Fruit fly (Drosophila melanogaster) whole organism, embryonic: ENCODE results near the gene Nse4.
A peak's percentile ranks its signal among the peaks of the same experiment; 100 is the strongest.

Experiments
- Antp ChIP-seq: fragments of 200-800 bp; sonication (Bioruptor generic); optimal IDR thresholded peaks from 3 replicates; lab custom pipeline; 2016; ENCODE audit warnings: missing biosample characterization, missing genetic modification characterization
- Asciz ChIP-seq: fragments of 200-800 bp; sonication (Bioruptor generic); optimal IDR thresholded peaks from 2 replicates; lab custom pipeline; 2017; ENCODE audit warnings: missing biosample characterization, mild to moderate bottlenecking, missing genetic modification characterization, missing genetic modification reagents
- CG10274 ChIP-seq: fragments of 200-800 bp; sonication (Bioruptor generic); optimal IDR thresholded peaks from 3 replicates; lab custom pipeline; 2017; ENCODE audit warnings: missing biosample characterization, mild to moderate bottlenecking, missing genetic modification characterization
- CG11723 ChIP-seq: fragments of 200-800 bp; sonication (Bioruptor generic); optimal IDR thresholded peaks from 2 replicates; lab custom pipeline; 2017; ENCODE audit warnings: missing biosample characterization, mild to moderate bottlenecking, missing genetic modification characterization
- CG12071 ChIP-seq: fragments of 200-800 bp; sonication (Bioruptor generic); optimal IDR thresholded peaks from 3 replicates; lab custom pipeline; 2018; ENCODE audit warnings: missing biosample characterization, mild to moderate bottlenecking, missing genetic modification characterization
- CG12391 ChIP-seq: fragments of 200-800 bp; sonication (Bioruptor generic); optimal IDR thresholded peaks from 3 replicates; lab custom pipeline; 2018; ENCODE audit warnings: missing biosample characterization, mild to moderate bottlenecking, missing genetic modification characterization, moderate library complexity
- CG14050 ChIP-seq: fragments of 200-800 bp; sonication (Bioruptor generic); IDR thresholded peaks from 3 replicates; pipeline ENCODE4 v1.3.6; 2022; ENCODE audit warnings: missing biosample characterization, missing genetic modification characterization
- CG15073 ChIP-seq: fragments of 200-800 bp; sonication (Bioruptor generic); optimal IDR thresholded peaks from 2 replicates; lab custom pipeline; 2016; ENCODE audit warnings: missing biosample characterization, missing genetic modification characterization
- CG16863 ChIP-seq: fragments of 200-800 bp; sonication (Bioruptor generic); optimal IDR thresholded peaks from 3 replicates; lab custom pipeline; 2016; ENCODE audit warnings: missing biosample characterization, missing genetic modification characterization
- CG17829 ChIP-seq: fragments of 200-800 bp; optimal IDR thresholded peaks from 2 replicates; lab custom pipeline; 2019; ENCODE audit warnings: missing biosample characterization, mild to moderate bottlenecking, missing genetic modification characterization, moderate library complexity
- CG17912 ChIP-seq: fragments of 200-800 bp; sonication (Bioruptor generic); optimal IDR thresholded peaks from 2 replicates; lab custom pipeline; 2018; ENCODE audit warnings: missing biosample characterization, mild to moderate bottlenecking, missing genetic modification characterization
- CG1832 ChIP-seq: fragments of 200-800 bp; sonication (Bioruptor generic); optimal IDR thresholded peaks from 2 replicates; lab custom pipeline; 2017; ENCODE audit warnings: missing biosample characterization, mild to moderate bottlenecking, missing genetic modification characterization, inconsistent platforms
- CG2678 ChIP-seq: fragments of 200-800 bp; sonication (Bioruptor generic); optimal IDR thresholded peaks from 3 replicates; lab custom pipeline; 2019; ENCODE audit warnings: missing biosample characterization, mild to moderate bottlenecking, missing genetic modification characterization, moderate library complexity
- CG2889 ChIP-seq: fragments of 200-800 bp; sonication (Bioruptor generic); IDR thresholded peaks from 3 replicates; pipeline ENCODE4 v1.3.6; 2022; ENCODE audit warnings: missing biosample characterization, missing genetic modification characterization
- CG33557 ChIP-seq: fragments of 200-800 bp; sonication (Bioruptor generic); optimal IDR thresholded peaks from 2 replicates; lab custom pipeline; 2019; ENCODE audit warnings: missing biosample characterization, mild to moderate bottlenecking, missing genetic modification characterization, moderate library complexity
- CG4820 ChIP-seq: fragments of 200-800 bp; sonication (Bioruptor generic); optimal IDR thresholded peaks from 3 replicates; lab custom pipeline; 2016; ENCODE audit warnings: missing biosample characterization, missing genetic modification characterization
- CG6175 ChIP-seq: fragments of 200-800 bp; sonication (Bioruptor generic); IDR thresholded peaks from 3 replicates; pipeline ENCODE4 v1.3.6; 2022; ENCODE audit warnings: missing biosample characterization, missing genetic modification characterization
- CG6689 ChIP-seq: fragments of 200-800 bp; sonication (Bioruptor generic); IDR thresholded peaks from 2 replicates; pipeline ENCODE4 v1.3.6; 2022; ENCODE audit warnings: missing biosample characterization, missing genetic modification characterization
- CG7372 ChIP-seq: fragments of 200-800 bp; sonication (Bioruptor generic); IDR thresholded peaks from 2 replicates; pipeline ENCODE4 v1.3.6; 2022; ENCODE audit warnings: missing biosample characterization, missing genetic modification characterization
- CG7963 ChIP-seq: fragments of 200-800 bp; sonication (Bioruptor generic); IDR thresholded peaks from 3 replicates; pipeline ENCODE4 v1.3.6; 2022; ENCODE audit warnings: missing biosample characterization, missing genetic modification characterization; ENCODE audit not compliant: partially characterized antibody
- CG7987 ChIP-seq: fragments of 200-800 bp; sonication (Bioruptor generic); optimal IDR thresholded peaks from 2 replicates; lab custom pipeline; 2018; ENCODE audit warnings: missing biosample characterization, mild to moderate bottlenecking, missing genetic modification characterization, moderate library complexity
- CG8290 ChIP-seq, 3 experiments: fragments of 200-800 bp; sonication (Bioruptor generic); optimal IDR thresholded peaks; 2 replicates each; lab custom pipeline; 2016 to 2019; ENCODE audit warnings: missing biosample characterization in 3 of 3, missing genetic modification characterization in 3 of 3, mild to moderate bottlenecking in 2 of 3, moderate library complexity in 1 of 3
- Dek ChIP-seq: fragments of 200-800 bp; sonication (Bioruptor generic); optimal IDR thresholded peaks from 3 replicates; lab custom pipeline; 2019; ENCODE audit warnings: missing biosample characterization, mild to moderate bottlenecking, missing genetic modification characterization, moderate library complexity
- Dip3 ChIP-seq: fragments of 200-800 bp; sonication (Bioruptor generic); optimal IDR thresholded peaks from 3 replicates; lab custom pipeline; 2016; ENCODE audit warnings: missing biosample characterization, missing genetic modification characterization
- Fer2 ChIP-seq: fragments of 200-800 bp; sonication (Bioruptor generic); optimal IDR thresholded peaks from 2 replicates; lab custom pipeline; 2018; ENCODE audit warnings: missing biosample characterization, mild to moderate bottlenecking, missing genetic modification characterization, moderate library complexity
- HLH3B ChIP-seq: fragments of 200-800 bp; sonication (Bioruptor generic); IDR thresholded peaks from 2 replicates; pipeline ENCODE4 v1.3.6; 2022; ENCODE audit warnings: missing biosample characterization, missing genetic modification characterization
- Optix ChIP-seq: fragments of 200-800 bp; sonication (Bioruptor generic); IDR thresholded peaks from 3 replicates; pipeline ENCODE4 v1.3.6; 2022; ENCODE audit warnings: missing biosample characterization, missing genetic modification characterization
- Pdp1 ChIP-seq, 2 experiments: fragments of 200-800 bp; sonication (Bioruptor generic); optimal IDR thresholded peaks; 3 replicates each; lab custom pipeline; 2016; ENCODE audit warnings: missing biosample characterization in 2 of 2, missing genetic modification characterization in 2 of 2, mild to moderate bottlenecking in 1 of 2, moderate library complexity in 1 of 2
- Side ChIP-seq: fragments of 200-800 bp; sonication (Bioruptor generic); optimal IDR thresholded peaks from 2 replicates; lab custom pipeline; 2016; ENCODE audit warnings: missing biosample characterization, missing genetic modification characterization
- Sox102F ChIP-seq: fragments of 200-800 bp; sonication (Bioruptor generic); optimal IDR thresholded peaks from 2 replicates; lab custom pipeline; 2018; ENCODE audit warnings: missing biosample characterization, mild to moderate bottlenecking, missing genetic modification characterization, moderate library complexity
- ase ChIP-seq: fragments of 200-800 bp; sonication (Bioruptor generic); IDR thresholded peaks from 3 replicates; pipeline ENCODE4 v1.3.6; 2022; ENCODE audit warnings: missing biosample characterization, missing genetic modification characterization
- bowl ChIP-seq: fragments of 200-800 bp; sonication (Bioruptor generic); IDR thresholded peaks from 2 replicates; pipeline ENCODE4 v1.3.6; 2022; ENCODE audit warnings: missing biosample characterization, missing genetic modification characterization
- caup ChIP-seq: fragments of 200-800 bp; sonication (Bioruptor generic); optimal IDR thresholded peaks from 3 replicates; lab custom pipeline; 2017; ENCODE audit warnings: missing biosample characterization, mild to moderate bottlenecking, missing genetic modification characterization, moderate library complexity; ENCODE audit not compliant: severe bottlenecking
- danr ChIP-seq: fragments of 200-800 bp; sonication (Bioruptor generic); IDR thresholded peaks from 2 replicates; pipeline ENCODE4 v1.3.6; 2022; ENCODE audit warnings: missing biosample characterization, missing genetic modification characterization
- dmrt99B ChIP-seq: fragments of 200-800 bp; sonication (Bioruptor generic); optimal IDR thresholded peaks from 2 replicates; lab custom pipeline; 2018; ENCODE audit warnings: missing biosample characterization, mild to moderate bottlenecking, missing genetic modification characterization, moderate library complexity
- esg ChIP-seq: fragments of 200-800 bp; sonication (Bioruptor generic); conservative IDR thresholded peaks from 2 replicates; pipeline ENCODE4 v1.3.6; 2022; ENCODE audit warnings: missing biosample characterization, missing genetic modification characterization
- ewg ChIP-seq: fragments of 200-800 bp; sonication (Bioruptor generic); optimal IDR thresholded peaks from 3 replicates; lab custom pipeline; 2017; ENCODE audit warnings: mild to moderate bottlenecking, missing biosample characterization, missing genetic modification reagents, missing genetic modification characterization
- fd64A ChIP-seq: fragments of 200-800 bp; sonication (Bioruptor generic); optimal IDR thresholded peaks from 3 replicates; lab custom pipeline; 2018; ENCODE audit warnings: missing biosample characterization, mild to moderate bottlenecking, missing genetic modification characterization
- grn ChIP-seq: fragments of 200-800 bp; sonication (Bioruptor generic); optimal IDR thresholded peaks from 3 replicates; lab custom pipeline; 2017; ENCODE audit warnings: missing biosample characterization, missing genetic modification characterization
- kah ChIP-seq: fragments of 200-800 bp; sonication (Bioruptor generic); optimal IDR thresholded peaks from 2 replicates; lab custom pipeline; 2018; ENCODE audit warnings: missing biosample characterization, mild to moderate bottlenecking, missing genetic modification characterization
- lmd ChIP-seq: fragments of 200-800 bp; sonication (Bioruptor generic); IDR thresholded peaks from 2 replicates; pipeline ENCODE4 v1.3.6; 2022; ENCODE audit warnings: missing biosample characterization, missing genetic modification characterization
- p53 ChIP-seq: fragments of 200-800 bp; sonication (Bioruptor generic); optimal IDR thresholded peaks from 2 replicates; lab custom pipeline; 2016; ENCODE audit warnings: missing biosample characterization, missing genetic modification characterization
- schlank ChIP-seq: fragments of 200-800 bp; sonication (Bioruptor generic); optimal IDR thresholded peaks from 2 replicates; lab custom pipeline; 2018; ENCODE audit warnings: missing biosample characterization, mild to moderate bottlenecking, missing genetic modification characterization
- sna ChIP-seq: fragments of 200-800 bp; sonication (Bioruptor generic); IDR thresholded peaks from 2 replicates; pipeline ENCODE4 v1.3.6; 2022; ENCODE audit warnings: missing biosample characterization, missing genetic modification characterization; ENCODE audit not compliant: partially characterized antibody
- sqz ChIP-seq: fragments of 200-800 bp; sonication (Bioruptor generic); optimal IDR thresholded peaks from 3 replicates; lab custom pipeline; 2018; ENCODE audit warnings: missing biosample characterization, mild to moderate bottlenecking, missing genetic modification characterization
- stc ChIP-seq: fragments of 200-800 bp; sonication (Bioruptor generic); IDR thresholded peaks from 2 replicates; pipeline ENCODE4 v1.3.6; 2022; ENCODE audit warnings: missing biosample characterization, missing genetic modification characterization
- tgo ChIP-seq: fragments of 200-800 bp; sonication (Bioruptor generic); IDR thresholded peaks from 3 replicates; pipeline ENCODE4 v1.3.6; 2022; ENCODE audit warnings: missing biosample characterization, missing genetic modification characterization
- tll ChIP-seq, 2 experiments: fragments of 200-800 bp in 1 of 2; fragments of >200 bp in 1 of 2; sonication (Bioruptor generic) in 1 of 2; optimal IDR thresholded peaks; 2 replicates each; lab custom pipeline; 2017 to 2019; ENCODE audit warnings: missing biosample characterization in 2 of 2, missing genetic modification characterization in 2 of 2, mild to moderate bottlenecking in 1 of 2, moderate library complexity in 1 of 2
- zfh2 ChIP-seq: fragments of 200-800 bp; sonication (Bioruptor generic); optimal IDR thresholded peaks from 2 replicates; lab custom pipeline; 2016; ENCODE audit warnings: missing biosample characterization, missing genetic modification characterization

The Nse4 gene

DNA sequence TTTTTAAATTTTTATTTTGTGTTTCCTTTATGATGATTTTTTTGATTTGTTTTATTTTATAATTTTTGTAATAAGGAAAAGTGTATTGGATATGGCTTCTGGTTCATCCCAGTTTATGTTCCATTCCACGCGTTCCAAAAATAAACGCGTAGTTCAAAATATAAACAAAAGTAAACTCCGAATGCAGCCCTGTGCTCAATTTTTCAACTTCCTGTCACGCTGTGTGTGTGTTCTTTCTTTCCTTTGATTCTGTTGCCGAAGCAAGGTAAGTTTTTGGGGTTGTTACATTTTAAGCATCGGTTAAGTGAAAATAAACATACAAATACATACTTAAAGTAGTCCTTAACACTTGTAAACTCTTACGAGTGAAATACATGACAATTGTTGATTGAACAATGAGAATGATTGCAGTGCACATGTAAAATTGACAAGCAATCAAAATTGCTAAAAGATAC is 31.1 kb upstream of the Nse4 start, which contains the start of the genes Ip259 and RpS27A (continued):
- TF ChIP-seq bowl (GFP tag; lab: Robert Waterston, UW) (peak; percentile 69; the same call in 1 of the 2 replicates), Sox102F (GFP tag; lab: Kevin White, UChicago) (no peak), Dip3 (GFP tag; lab: Kevin White, UChicago) (peak; percentile 68), CG2889 (GFP tag; lab: Robert Waterston, UW) (peak; percentile 38; the same call in 1 of the 3 replicates), CG4820 (GFP tag; lab: Kevin White, UChicago) (peak; percentile 45), CG2678 (tag; lab: Kevin White, UChicago) (no peak), CG6175 (GFP tag; lab: Robert Waterston, UW) (no peak), grn (GFP tag; lab: Kevin White, UChicago) (no peak), sqz (GFP tag; lab: Kevin White, UChicago) (no peak), Side (GFP tag; lab: Kevin White, UChicago) (peak; percentile 75), CG1832 (GFP tag; lab: Kevin White, UChicago) (no peak), caup (GFP tag; lab: Kevin White, UChicago) (peak; percentile 93), Antp (GFP tag; lab: Kevin White, UChicago) (peak; percentile 61), tgo (GFP tag; lab: Robert Waterston, UW) (peak; percentile 55), CG12391 (tag; lab: Kevin White, UChicago) (peak; percentile 68), schlank (tag; lab: Kevin White, UChicago) (peak; percentile 54), CG7372 (GFP tag; lab: Robert Waterston, UW) (peak; percentile 63; the same call in 1 of the 2 replicates), tll (GFP tag; optimal IDR thresholded peaks at IDR 0.05; lab: Kevin White, UChicago) (no peak), esg (GFP tag; lab: Robert Waterston, UW) (peak; percentile 31; the same call in 1 of the 2 replicates), Dek (tag; lab: Kevin White, UChicago) (no peak), kah (GFP tag; lab: Kevin White, UChicago) (peak; percentile 59), CG7987 (GFP tag; lab: Kevin White, UChicago) (peak; percentile 91), p53 (GFP tag; lab: Kevin White, UChicago) (peak; percentile 62), CG7963 (GFP tag; lab: Robert Waterston, UW) (no peak), CG17912 (GFP tag; lab: Kevin White, UChicago) (peak; percentile 80), Optix (peak; percentile 77; the same call in 2 of the 3 replicates), Fer2 (tag; lab: Kevin White, UChicago) (peak; percentile 62), CG33557 (GFP tag; lab: Kevin White, UChicago) (peak; percentile 69), zfh2 (GFP tag; lab: Kevin White, UChicago) (peak; percentile 57), sna (no peak), danr (peak; percentile 40; the same call in 1 of the 2 replicates), CG15073 (GFP tag; lab: Kevin White, UChicago) (no peak), CG12071 (no peak), dmrt99B (tag; lab: Kevin White, UChicago) (no peak), CG6689 (GFP tag; lab: Robert Waterston, UW) (peak; percentile 59), CG8290 (GFP tag; optimal IDR thresholded peaks at IDR 0.05; lab: Kevin White, UChicago) (peak; percentile 74), CG8290 (tag; optimal IDR thresholded peaks at IDR 0.05; lab: Kevin White, UChicago) (peak in 1 of 2 experiments; percentile 63), CG17829 (peak; percentile 46), Asciz (GFP tag; lab: Kevin White, UChicago) (peak; percentile 70), CG14050 (peak; percentile 71), CG11723 (GFP tag; lab: Kevin White, UChicago) (peak; percentile 98), lmd (GFP tag; lab: Robert Waterston, UW) (peak; percentile 57), Pdp1 (GFP tag; optimal IDR thresholded peaks at IDR 0.05; lab: Kevin White, UChicago) (peak; percentile 32 to 46), ewg (GFP tag; lab: Kevin White, UChicago) (peak; percentile 64), fd64A (GFP tag; lab: Kevin White, UChicago) (peak; percentile 66), CG10274 (GFP tag; lab: Kevin White, UChicago) (peak; percentile 27), CG16863 (peak; percentile 47), ase (GFP tag; lab: Robert Waterston, UW) (peak; percentile 65; the same call in 2 of the 3 replicates), stc (GFP tag; lab: Robert Waterston, UW) (peak; percentile 75), HLH3B (GFP tag; lab: Robert Waterston, UW) (peak; percentile 73; the same call in 1 of the 2 replicates)
